Fruit fly (Drosophila melanogaster) whole organism, embryonic: ENCODE results near the gene RanGAP.

Source experiments
- Ada2b ChIP-seq: fragments of 200-800 bp; sonication (Bioruptor generic); IDR thresholded peaks from 2 replicates; pipeline ENCODE4 v1.3.6; 2022; ENCODE audit warnings: missing biosample characterization, missing genetic modification characterization
- Antp ChIP-seq: fragments of 200-800 bp; sonication (Bioruptor generic); optimal IDR thresholded peaks from 3 replicates; lab custom pipeline; 2016; ENCODE audit warnings: missing biosample characterization, missing genetic modification characterization
- Awh ChIP-seq: fragments of 200-800 bp; sonication (Bioruptor generic); IDR thresholded peaks from 2 replicates; pipeline ENCODE4, ENCODE4 v1.3.6; 2022; ENCODE audit warnings: missing biosample characterization, missing genetic modification characterization
- BEAF-32 ChIP-seq: fragments of 200-800 bp; sonication (Bioruptor generic); optimal IDR thresholded peaks from 3 replicates; lab custom pipeline; 2017; ENCODE audit warnings: missing biosample characterization, missing genetic modification characterization, mild to moderate bottlenecking, moderate library complexity, missing genetic modification reagents
- CG12236 ChIP-seq: fragments of 200-800 bp; sonication (Bioruptor generic); optimal IDR thresholded peaks from 2 replicates; lab custom pipeline; 2016; ENCODE audit warnings: missing biosample characterization, missing genetic modification characterization
- CG1233 ChIP-seq: fragments of 200-800 bp; sonication (Bioruptor generic); optimal IDR thresholded peaks from 4 replicates; lab custom pipeline; 2018; ENCODE audit warnings: missing biosample characterization, mild to moderate bottlenecking, missing genetic modification characterization
- CG12744 ChIP-seq: fragments of 200-800 bp; sonication (Bioruptor generic); optimal IDR thresholded peaks from 2 replicates; lab custom pipeline; 2016; ENCODE audit warnings: missing biosample characterization, missing genetic modification characterization
- CG12942 ChIP-seq: fragments of 200-800 bp; sonication (Bioruptor generic); optimal IDR thresholded peaks from 3 replicates; lab custom pipeline; 2016; ENCODE audit warnings: missing biosample characterization, missing genetic modification characterization
- CG13296 ChIP-seq: fragments of 200-800 bp; sonication (Bioruptor generic); optimal IDR thresholded peaks from 3 replicates; lab custom pipeline; 2018; ENCODE audit warnings: missing biosample characterization, mild to moderate bottlenecking, missing genetic modification characterization
- CG16779 ChIP-seq: fragments of 200-800 bp; sonication (Bioruptor generic); IDR thresholded peaks from 2 replicates; pipeline ENCODE4 v1.3.6; 2022; ENCODE audit warnings: missing biosample characterization, missing genetic modification characterization
- CG17385 ChIP-seq: fragments of 200-800 bp; sonication (Bioruptor generic); optimal IDR thresholded peaks from 3 replicates; lab custom pipeline; 2018; ENCODE audit warnings: missing biosample characterization, mild to moderate bottlenecking, missing genetic modification characterization
- CG3163 ChIP-seq: fragments of 200-800 bp; sonication (Bioruptor generic); optimal IDR thresholded peaks from 3 replicates; lab custom pipeline; 2016; ENCODE audit warnings: missing biosample characterization, missing genetic modification characterization
- CG3726 ChIP-seq: fragments of 200-800 bp; sonication (Bioruptor generic); IDR thresholded peaks from 3 replicates; pipeline ENCODE4, ENCODE4 v1.3.6; 2022; ENCODE audit warnings: missing biosample characterization, missing genetic modification characterization
- CG3838 ChIP-seq: fragments of 200-800 bp; sonication (Bioruptor generic); optimal IDR thresholded peaks from 3 replicates; lab custom pipeline; 2016; ENCODE audit warnings: missing biosample characterization, missing genetic modification characterization
- CG3995 ChIP-seq: fragments of 200-800 bp; sonication (Bioruptor generic); optimal IDR thresholded peaks from 3 replicates; lab custom pipeline; 2016; ENCODE audit warnings: missing biosample characterization, missing genetic modification characterization
- CG4730 ChIP-seq: fragments of 200-800 bp; sonication (Bioruptor generic); IDR thresholded peaks from 2 replicates; pipeline ENCODE4 v1.3.6; 2022; ENCODE audit warnings: missing biosample characterization, missing genetic modification characterization
- CG5180 ChIP-seq: fragments of 200-800 bp; sonication (Bioruptor generic); optimal IDR thresholded peaks from 3 replicates; lab custom pipeline; 2017; ENCODE audit warnings: missing biosample characterization, missing genetic modification characterization, mild to moderate bottlenecking, moderate library complexity, missing genetic modification reagents
- CG6791 ChIP-seq: fragments of 200-800 bp; sonication (Bioruptor generic); IDR thresholded peaks from 3 replicates; pipeline ENCODE4 v1.3.6; 2022; ENCODE audit warnings: missing biosample characterization, missing genetic modification characterization; ENCODE audit not compliant: partially characterized antibody
- CG7839 ChIP-seq: fragments of 200-800 bp; sonication (Bioruptor generic); optimal IDR thresholded peaks from 3 replicates; lab custom pipeline; 2018; ENCODE audit warnings: missing biosample characterization, mild to moderate bottlenecking, missing genetic modification characterization, moderate library complexity
- CG8478 ChIP-seq: fragments of >200 bp; optimal IDR thresholded peaks from 2 replicates; lab custom pipeline; 2018
- CG9609 ChIP-seq: fragments of 200-800 bp; sonication (Bioruptor generic); optimal IDR thresholded peaks from 3 replicates; lab custom pipeline; 2016; ENCODE audit warnings: missing biosample characterization, missing genetic modification characterization
- CHES-1-like ChIP-seq: fragments of 200-800 bp; sonication (Bioruptor generic); optimal IDR thresholded peaks from 2 replicates; lab custom pipeline; 2016; ENCODE audit warnings: missing biosample characterization, missing genetic modification characterization
- CkIIα-i1 ChIP-seq: fragments of 200-800 bp; sonication (Bioruptor generic); IDR thresholded peaks from 2 replicates; pipeline ENCODE4 v1.3.6; 2022; ENCODE audit warnings: missing biosample characterization, missing genetic modification characterization
- D ChIP-seq, 2 experiments: fragments of 200-800 bp in 1 of 2; fragments of >200 bp in 1 of 2; sonication (Bioruptor generic) in 1 of 2; optimal IDR thresholded peaks; 2 replicates in 1 of 2; 3 replicates in 1 of 2; lab custom pipeline; 2017; ENCODE audit warnings: mild to moderate bottlenecking in 1 of 2, missing biosample characterization in 1 of 2, missing genetic modification characterization in 1 of 2, missing genetic modification reagents in 1 of 2
- Dad ChIP-seq: fragments of 200-800 bp; sonication (Bioruptor generic); optimal IDR thresholded peaks from 3 replicates; lab custom pipeline; 2016; ENCODE audit warnings: missing biosample characterization, missing genetic modification characterization
- Dref ChIP-seq: fragments of 200-800 bp; sonication (Bioruptor generic); IDR thresholded peaks from 2 replicates; pipeline ENCODE4 v1.3.6; 2022; ENCODE audit warnings: missing biosample characterization, missing genetic modification characterization
- Ets97D ChIP-seq: fragments of 200-800 bp; sonication (Bioruptor generic); optimal IDR thresholded peaks from 3 replicates; lab custom pipeline; 2016; ENCODE audit warnings: missing biosample characterization, missing genetic modification characterization
- HHEX ChIP-seq: fragments of 200-800 bp; sonication (Bioruptor generic); optimal IDR thresholded peaks from 3 replicates; lab custom pipeline; 2017; ENCODE audit warnings: missing biosample characterization, mild to moderate bottlenecking, missing genetic modification characterization, missing genetic modification reagents
- Hmr ChIP-seq: fragments of 200-800 bp; sonication (Bioruptor generic); optimal IDR thresholded peaks from 3 replicates; lab custom pipeline; 2017; ENCODE audit warnings: mild to moderate bottlenecking, missing biosample characterization, missing genetic modification reagents, missing genetic modification characterization
- MTF-1 ChIP-seq: fragments of 200-800 bp; sonication (Bioruptor generic); optimal IDR thresholded peaks from 2 replicates; lab custom pipeline; 2018; ENCODE audit warnings: missing biosample characterization, mild to moderate bottlenecking, missing genetic modification characterization, borderline replicate concordance
- NK7.1 ChIP-seq: fragments of 200-800 bp; sonication (Bioruptor generic); optimal IDR thresholded peaks from 3 replicates; lab custom pipeline; 2016; ENCODE audit warnings: missing biosample characterization, missing genetic modification characterization
- Rfx ChIP-seq: fragments of 200-800 bp; sonication (Bioruptor generic); IDR thresholded peaks from 2 replicates; pipeline ENCODE4 v1.3.6; 2022; ENCODE audit warnings: missing biosample characterization, missing genetic modification characterization
- Side ChIP-seq: fragments of 200-800 bp; sonication (Bioruptor generic); optimal IDR thresholded peaks from 2 replicates; lab custom pipeline; 2016; ENCODE audit warnings: missing biosample characterization, missing genetic modification characterization
- az2 ChIP-seq: fragments of 200-800 bp; sonication (Bioruptor generic); optimal IDR thresholded peaks from 3 replicates; lab custom pipeline; 2016; ENCODE audit warnings: missing biosample characterization, missing genetic modification characterization
- chn ChIP-seq: fragments of 200-800 bp; sonication (Bioruptor generic); optimal IDR thresholded peaks from 2 replicates; lab custom pipeline; 2016; ENCODE audit warnings: missing biosample characterization, missing genetic modification characterization
- disco-r ChIP-seq: fragments of 200-800 bp; sonication (Bioruptor generic); optimal IDR thresholded peaks from 2 replicates; lab custom pipeline; 2016; ENCODE audit warnings: missing biosample characterization, missing genetic modification characterization
- fd102C ChIP-seq: fragments of 200-800 bp; sonication (Bioruptor generic); optimal IDR thresholded peaks from 2 replicates; lab custom pipeline; 2018; ENCODE audit warnings: missing biosample characterization, mild to moderate bottlenecking, missing genetic modification characterization, moderate library complexity
- fd3F ChIP-seq: fragments of 200-800 bp; sonication (Bioruptor generic); optimal IDR thresholded peaks from 2 replicates; lab custom pipeline; 2018; ENCODE audit warnings: missing biosample characterization, mild to moderate bottlenecking, missing genetic modification characterization, moderate library complexity
- grau ChIP-seq: fragments of 200-800 bp; optimal IDR thresholded peaks from 3 replicates; lab custom pipeline; 2019; ENCODE audit warnings: missing biosample characterization, mild to moderate bottlenecking, missing genetic modification characterization, moderate library complexity
- gt ChIP-seq: fragments of 200-800 bp; sonication (Bioruptor generic); IDR thresholded peaks from 2 replicates; pipeline ENCODE4 v1.3.6; 2022; ENCODE audit warnings: missing biosample characterization, missing genetic modification characterization
- kah ChIP-seq: fragments of 200-800 bp; sonication (Bioruptor generic); optimal IDR thresholded peaks from 2 replicates; lab custom pipeline; 2018; ENCODE audit warnings: missing biosample characterization, mild to moderate bottlenecking, missing genetic modification characterization
- nerfin-2 ChIP-seq: fragments of 200-800 bp; sonication (Bioruptor generic); IDR thresholded peaks from 2 replicates; pipeline ENCODE4 v1.3.6; 2022; ENCODE audit warnings: missing biosample characterization, missing genetic modification characterization; ENCODE audit not compliant: partially characterized antibody
- phol ChIP-seq: fragments of 200-800 bp; sonication (Bioruptor generic); optimal IDR thresholded peaks from 3 replicates; lab custom pipeline; 2018; ENCODE audit warnings: missing biosample characterization, mild to moderate bottlenecking, missing genetic modification characterization, moderate library complexity
- pita ChIP-seq: fragments of 200-800 bp; sonication (Bioruptor generic); optimal IDR thresholded peaks from 2 replicates; lab custom pipeline; 2017; ENCODE audit warnings: missing biosample characterization, mild to moderate bottlenecking, missing genetic modification characterization
- pnt ChIP-seq: fragments of 200-800 bp; sonication (Bioruptor generic); optimal IDR thresholded peaks from 3 replicates; lab custom pipeline; 2016; ENCODE audit warnings: missing biosample characterization, missing genetic modification characterization
- pzg ChIP-seq: fragments of 200-800 bp; sonication (Bioruptor generic); optimal IDR thresholded peaks from 3 replicates; lab custom pipeline; 2018; ENCODE audit warnings: missing biosample characterization, mild to moderate bottlenecking, missing genetic modification characterization, moderate library complexity
- ranshi ChIP-seq: fragments of 200-800 bp; sonication (Bioruptor generic); IDR thresholded peaks from 2 replicates; pipeline ENCODE4 v1.3.6; 2022; ENCODE audit warnings: missing biosample characterization, missing genetic modification characterization
- ro ChIP-seq: fragments of 200-800 bp; sonication (Bioruptor generic); IDR thresholded peaks from 2 replicates; pipeline ENCODE4 v1.3.6; 2022; ENCODE audit warnings: missing biosample characterization, missing genetic modification characterization
- seq ChIP-seq: fragments of 200-800 bp; sonication (Bioruptor generic); IDR thresholded peaks from 2 replicates; pipeline ENCODE4 v1.3.6; 2022; ENCODE audit warnings: missing biosample characterization, missing genetic modification characterization
- sna ChIP-seq: fragments of 200-800 bp; sonication (Bioruptor generic); IDR thresholded peaks from 2 replicates; pipeline ENCODE4 v1.3.6; 2022; ENCODE audit warnings: missing biosample characterization, missing genetic modification characterization; ENCODE audit not compliant: partially characterized antibody
- sqz ChIP-seq: fragments of 200-800 bp; sonication (Bioruptor generic); optimal IDR thresholded peaks from 3 replicates; lab custom pipeline; 2018; ENCODE audit warnings: missing biosample characterization, mild to moderate bottlenecking, missing genetic modification characterization
- tin ChIP-seq: fragments of 200-800 bp; sonication (Bioruptor generic); optimal IDR thresholded peaks from 3 replicates; lab custom pipeline; 2016; ENCODE audit warnings: missing biosample characterization, missing genetic modification characterization

The RanGAP gene

DNA sequence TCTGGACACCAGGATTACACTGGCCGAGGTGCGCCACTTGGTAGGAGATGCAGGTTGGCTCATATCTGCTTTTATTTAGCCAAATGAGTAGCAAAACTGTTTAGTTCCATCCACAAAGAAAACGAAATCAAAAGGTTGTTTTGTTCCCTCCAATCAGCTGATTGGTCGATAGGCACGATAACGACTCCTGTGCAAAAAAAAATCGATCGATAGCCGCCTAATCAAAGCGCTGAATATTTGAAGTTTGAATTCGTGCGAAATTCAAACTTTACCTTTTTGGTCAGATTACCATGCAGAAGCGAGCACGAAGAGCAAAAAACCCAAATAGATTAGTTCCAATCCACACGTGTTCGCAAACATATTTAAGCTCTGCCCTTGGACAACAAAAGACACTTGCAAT, 42.8 kb downstream of the RanGAP start, which contains the start of the genes CG10195 and CG13084 (continued):
- TF ChIP-seq CG12744 (GFP tag; lab: Kevin White, UChicago) (no peak), CG4730 (GFP tag; lab: Robert Waterston, UW) (no peak), Dref (peak; percentile 70), pnt (GFP tag; lab: Kevin White, UChicago) (no peak), Ada2b (GFP tag; lab: Robert Waterston, UW) (no peak), Side (GFP tag; lab: Kevin White, UChicago) (no peak), Rfx (GFP tag; lab: Robert Waterston, UW) (no peak), CG1233 (GFP tag; lab: Kevin White, UChicago) (no peak), CG6791 (no peak), gt (GFP tag; lab: Robert Waterston, UW) (no peak), pzg (peak; percentile 15), BEAF-32 (GFP tag; lab: Kevin White, UChicago) (peak; percentile 14), Awh (GFP tag; lab: Robert Waterston, UW) (no peak), grau (tag; lab: Kevin White, UChicago) (no peak), CG3163 (GFP tag; lab: Kevin White, UChicago) (no peak), Ets97D (GFP tag; lab: Kevin White, UChicago) (no peak), kah (GFP tag; lab: Kevin White, UChicago) (peak; percentile 3), tin (GFP tag; lab: Kevin White, UChicago) (no peak), CG17385 (GFP tag; lab: Kevin White, UChicago) (no peak), fd102C (GFP tag; lab: Kevin White, UChicago) (no peak), CHES-1-like (no peak), seq (GFP tag; lab: Robert Waterston, UW) (no peak), D (optimal IDR thresholded peaks at IDR 0.05; lab: Kevin White, UChicago) (no peak), D (GFP tag; optimal IDR thresholded peaks at IDR 0.05; lab: Kevin White, UChicago) (no peak), fd3F (GFP tag; lab: Kevin White, UChicago) (no peak), CkIIα-i1 (GFP tag; lab: Robert Waterston, UW) (no peak), CG3838 (GFP tag; lab: Kevin White, UChicago) (no peak), CG12236 (GFP tag; lab: Kevin White, UChicago) (no peak), CG5180 (GFP tag; lab: Kevin White, UChicago) (no peak), MTF-1 (GFP tag; lab: Kevin White, UChicago) (no peak), NK7.1 (no peak), CG3995 (GFP tag; lab: Kevin White, UChicago) (no peak), Dad (GFP tag; lab: Kevin White, UChicago) (no peak), CG8478 (lab: Kevin White, UChicago) (no peak), CG16779 (GFP tag; lab: Robert Waterston, UW) (no peak), az2 (GFP tag; lab: Kevin White, UChicago) (no peak), CG9609 (GFP tag; lab: Kevin White, UChicago) (no peak), CG12942 (GFP tag; lab: Kevin White, UChicago) (no peak), Hmr (no peak), CG7839 (tag; lab: Kevin White, UChicago) (no peak), disco-r (GFP tag; lab: Kevin White, UChicago) (no peak), sna (GFP tag; lab: Robert Waterston, UW) (peak; percentile 74), CG3726 (no peak), pita (GFP tag; lab: Kevin White, UChicago) (no peak), nerfin-2 (GFP tag; lab: Robert Waterston, UW) (0 out of 2 replicates have a peak, but pooled peaks have one; percentile 35), Antp (no peak), CG13296 (no peak), ranshi (GFP tag; lab: Robert Waterston, UW) (no peak), sqz (GFP tag; lab: Kevin White, UChicago) (no peak), phol (tag; lab: Kevin White, UChicago) (no peak), HHEX (no peak), ro (GFP tag; lab: Robert Waterston, UW) (no peak), chn (no peak)
